ENCODE assay signal across 4 worm cellular contexts in the genomic region with DNA sequence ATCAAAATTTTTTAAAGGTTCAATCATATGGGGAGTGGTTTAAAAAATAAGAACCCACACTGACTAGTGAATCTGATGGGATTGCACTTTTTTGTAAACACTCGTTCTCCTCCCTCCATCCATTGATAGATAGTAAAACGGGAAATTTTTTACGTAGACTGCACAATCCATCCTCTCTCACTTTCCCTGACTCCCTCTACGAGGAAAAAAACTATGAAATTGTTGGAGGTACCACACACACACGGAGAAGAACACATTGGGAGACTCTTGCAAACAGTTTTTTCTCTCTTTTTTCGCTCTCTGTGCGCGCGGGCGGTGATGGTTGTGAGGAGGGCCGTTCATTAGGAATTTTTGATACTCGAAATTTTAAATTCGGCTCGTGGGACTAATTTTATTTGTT.
TF ChIP-seq lines count a peak whose summit lies in the region.

No protein-coding gene starts in this region.

TF ChIP-seq in whole organism, L1 larva, 84 proteins besides CTCF, POLR2A, EP300 and RAD21:
- TF ChIP-seq lin-39 (tag; optimal IDR thresholded peaks at IDR 0.05; lab: Kevin White, UChicago) (no peak), nhr-77 (tag; optimal IDR thresholded peaks at IDR 0.05; lab: Kevin White, UChicago) (peak; percentile 8), efl-1 (optimal IDR thresholded peaks at IDR 0.05; lab: Kevin White, UChicago) (no peak), efl-1 (GFP tag; optimal IDR thresholded peaks at IDR 0.05 in 1 of 2; lab: Kevin White, UChicago) (peak in 1 of 2 experiments; percentile 58), rnt-1 (tag; optimal IDR thresholded peaks at IDR 0.05; lab: Kevin White, UChicago) (peak; percentile 2)
TF ChIP-seq in whole organism, L1 larva: peak in this region for 3.

TF ChIP-seq in whole organism, L2 larva, 48 proteins besides CTCF, POLR2A, EP300 and RAD21:
- no peak for TF ChIP-seq fos-1 (tag; optimal IDR thresholded peaks at IDR 0.05; lab: Kevin White, UChicago)
- no peak for TF ChIP-seq lin-13 (GFP tag; optimal IDR thresholded peaks at IDR 0.05; lab: Kevin White, UChicago)
- TF ChIP-seq ama-1 (optimal IDR thresholded peaks at IDR 0.05; lab: Kevin White, UChicago), result no peak
- no peak for TF ChIP-seq Y55F3AM.14 (GFP tag; optimal IDR thresholded peaks at IDR 0.05; lab: Kevin White, UChicago)
- TF ChIP-seq egl-27 (tag; optimal IDR thresholded peaks at IDR 0.05; lab: Kevin White, UChicago), result no peak
- peak; percentile 65 for TF ChIP-seq unc-55 (GFP tag; optimal IDR thresholded peaks at IDR 0.05; lab: Kevin White, UChicago)
- no peak for TF ChIP-seq nhr-77 (tag; optimal IDR thresholded peaks at IDR 0.05; lab: Kevin White, UChicago)
- no peak for TF ChIP-seq nhr-10 (tag; optimal IDR thresholded peaks at IDR 0.05; lab: Kevin White, UChicago)
- no peak for TF ChIP-seq ceh-82 (tag; optimal IDR thresholded peaks at IDR 0.05; lab: Kevin White, UChicago)
- no peak for TF ChIP-seq elt-3 (tag; optimal IDR thresholded peaks at IDR 0.05; lab: Kevin White, UChicago)
- peak; percentile 8 for TF ChIP-seq nhr-129 (tag; optimal IDR thresholded peaks at IDR 0.05; lab: Kevin White, UChicago)
- no peak for TF ChIP-seq nhr-25 (tag; optimal IDR thresholded peaks at IDR 0.05; lab: Kevin White, UChicago)

TF ChIP-seq in whole organism, L3 larva, 47 proteins besides CTCF, POLR2A, EP300 and RAD21:
- no peak for TF ChIP-seq mdl-1 (tag; optimal IDR thresholded peaks at IDR 0.05; lab: Kevin White, UChicago)
- TF ChIP-seq pha-4 (tag; optimal IDR thresholded peaks at IDR 0.05; lab: Kevin White, UChicago), result peak; percentile 19

TF ChIP-seq in whole organism, L4 larva, 104 proteins besides CTCF, POLR2A, EP300 and RAD21:
- TF ChIP-seq aha-1 (tag; lab: Kevin White, UChicago) (peak; percentile 93), cey-2 (tag; optimal IDR thresholded peaks at IDR 0.05; lab: Kevin White, UChicago; ENCODE audit: borderline replicate concordance, insufficient read depth) (no peak)
